In genomic region chr2L:5483093-5483492, dm6 we compare ENCODE assay signal across 2 fruit fly cellular contexts.
TF ChIP-seq lines count a peak whose summit lies in the region.

No protein-coding gene starts in this region.

TF ChIP-seq in whole organism, embryonic, 481 proteins besides CTCF, POLR2A, EP300 and RAD21 (continued from another document):
- no peak for TF ChIP-seq CG12071 (GFP tag; optimal IDR thresholded peaks at IDR 0.05; lab: Kevin White, UChicago)
- TF ChIP-seq CG9437 (GFP tag; optimal IDR thresholded peaks at IDR 0.05; lab: Kevin White, UChicago) = no peak
- TF ChIP-seq CG11456 (GFP tag; IDR thresholded peaks at IDR 0.05; lab: Robert Waterston, UW) = no peak
- TF ChIP-seq CG17361 (GFP tag; IDR thresholded peaks at IDR 0.05; lab: Robert Waterston, UW) = no peak
- no peak for TF ChIP-seq maf-S (GFP tag; optimal IDR thresholded peaks at IDR 0.05; lab: Kevin White, UChicago)
- TF ChIP-seq CG7556 (GFP tag; optimal IDR thresholded peaks at IDR 0.05; lab: Kevin White, UChicago) = no peak
- TF ChIP-seq ash1 (GFP tag; optimal IDR thresholded peaks at IDR 0.05; lab: Kevin White, UChicago) = no peak
- no peak for TF ChIP-seq CG12236 (GFP tag; optimal IDR thresholded peaks at IDR 0.05; lab: Kevin White, UChicago)
- 0 out of 3 replicates have a peak, but pooled peaks have one; percentile 24 for TF ChIP-seq z (GFP tag; IDR thresholded peaks at IDR 0.05; lab: Robert Waterston, UW)
- no peak for TF ChIP-seq CG10209 (GFP tag; optimal IDR thresholded peaks at IDR 0.05; lab: Kevin White, UChicago)
- no peak for TF ChIP-seq slou (GFP tag; optimal IDR thresholded peaks at IDR 0.05; lab: Kevin White, UChicago)
- peak; percentile 48 for TF ChIP-seq Drgx (GFP tag; IDR thresholded peaks at IDR 0.05; lab: Robert Waterston, UW)

TF ChIP-seq in whole organism, prepupa, 60 proteins besides CTCF, POLR2A, EP300 and RAD21 (continued from another document):
- TF ChIP-seq CG8632 (GFP tag; optimal IDR thresholded peaks at IDR 0.05; lab: Kevin White, UChicago) (peak; percentile 56), pdm3 (GFP tag; optimal IDR thresholded peaks at IDR 0.05; lab: Kevin White, UChicago) (peak; percentile 64), svp (GFP tag; lab: Kevin White, UChicago) (peak; percentile 88), Ets96B (tag; optimal IDR thresholded peaks at IDR 0.05; lab: Kevin White, UChicago) (peak; percentile 67), CG11902 (GFP tag; optimal IDR thresholded peaks at IDR 0.05; lab: Kevin White, UChicago) (peak; percentile 57), CG15336 (GFP tag; IDR thresholded peaks at IDR 0.05; lab: Robert Waterston, UW) (peak; percentile 72), Eip93F (GFP tag; optimal IDR thresholded peaks at IDR 0.05; lab: Kevin White, UChicago) (no peak), CG1621 (tag; optimal IDR thresholded peaks at IDR 0.05; lab: Kevin White, UChicago) (peak; percentile 37), acj6 (GFP tag; optimal IDR thresholded peaks at IDR 0.05; lab: Kevin White, UChicago) (peak; percentile 70), spab (GFP tag; optimal IDR thresholded peaks at IDR 0.05; lab: Kevin White, UChicago) (peak; percentile 51), CG31627 (GFP tag; optimal IDR thresholded peaks at IDR 0.05; lab: Kevin White, UChicago) (peak; percentile 66), dsx (GFP tag; optimal IDR thresholded peaks at IDR 0.05; lab: Kevin White, UChicago; ENCODE audit: poor library complexity, severe bottlenecking) (peak; percentile 67), Ets21C (GFP tag; optimal IDR thresholded peaks at IDR 0.05; lab: Kevin White, UChicago) (peak; percentile 16), CG9139 (GFP tag; optimal IDR thresholded peaks at IDR 0.05; lab: Kevin White, UChicago) (peak; percentile 4), fkh (GFP tag; optimal IDR thresholded peaks at IDR 0.05; lab: Kevin White, UChicago) (no peak), OdsH (GFP tag; optimal IDR thresholded peaks at IDR 0.05; lab: Kevin White, UChicago) (peak; percentile 70), net (GFP tag; optimal IDR thresholded peaks at IDR 0.05; lab: Kevin White, UChicago) (peak; percentile 52), Hr38 (GFP tag; optimal IDR thresholded peaks at IDR 0.05; lab: Kevin White, UChicago) (no peak), CG16779 (tag; optimal IDR thresholded peaks at IDR 0.05; lab: Kevin White, UChicago) (peak; percentile 27), CG32006 (GFP tag; optimal IDR thresholded peaks at IDR 0.05; lab: Kevin White, UChicago) (peak; percentile 65), CG6854 (GFP tag; optimal IDR thresholded peaks at IDR 0.05; lab: Kevin White, UChicago) (no peak), CG6276 (GFP tag; optimal IDR thresholded peaks at IDR 0.05; lab: Kevin White, UChicago) (no peak), topi (GFP tag; optimal IDR thresholded peaks at IDR 0.05; lab: Kevin White, UChicago) (peak; percentile 78), Sox14 (GFP tag; optimal IDR thresholded peaks at IDR 0.05; lab: Kevin White, UChicago) (peak; percentile 45), dac (GFP tag; optimal IDR thresholded peaks at IDR 0.05; lab: Kevin White, UChicago) (peak; percentile 9), Smox (GFP tag; optimal IDR thresholded peaks at IDR 0.05; lab: Kevin White, UChicago) (peak; percentile 63), CG11294 (GFP tag; IDR thresholded peaks at IDR 0.05; lab: Robert Waterston, UW) (no peak), salr (GFP tag; optimal IDR thresholded peaks at IDR 0.05; lab: Kevin White, UChicago) (peak in 1 of 2 experiments; percentile 2), achi (GFP tag; optimal IDR thresholded peaks at IDR 0.05; lab: Kevin White, UChicago) (peak; percentile 65), fd85E (GFP tag; optimal IDR thresholded peaks at IDR 0.05; lab: Kevin White, UChicago) (no peak), CG8119 (GFP tag; IDR thresholded peaks at IDR 0.05; lab: Robert Waterston, UW) (peak; percentile 84), Blimp-1 (GFP tag; optimal IDR thresholded peaks at IDR 0.05; lab: Kevin White, UChicago) (no peak), vri (GFP tag; optimal IDR thresholded peaks at IDR 0.05; lab: Kevin White, UChicago) (peak; percentile 40), Met (GFP tag; optimal IDR thresholded peaks at IDR 0.05; lab: Kevin White, UChicago) (peak; percentile 76), CG3919 (GFP tag; optimal IDR thresholded peaks at IDR 0.05; lab: Kevin White, UChicago) (peak; percentile 79), CG8319 (GFP tag; optimal IDR thresholded peaks at IDR 0.05; lab: Kevin White, UChicago) (peak; percentile 62), cyc (GFP tag; optimal IDR thresholded peaks at IDR 0.05; lab: Kevin White, UChicago) (peak; percentile 64)
